Worm (Caenorhabditis elegans) whole organism, young adult: ENCODE results near the gene F18E3.12.
A peak's percentile ranks its signal among the peaks of the same experiment; 100 is the strongest.

Source experiments
- B0019.2 ChIP-seq: fragments of 200-800 bp; sonication (Bioruptor generic); conservative IDR thresholded peaks from 2 replicates; pipeline ENCODE4 v1.3.6; 2022; ENCODE audit warnings: missing genetic modification reagents, missing genetic modification characterization, missing compliant biosample characterization
- B0035.1 ChIP-seq: sonication (generic microtip); optimal IDR thresholded peaks from 2 replicates; lab custom pipeline; 2016; ENCODE audit warnings: missing genetic modification characterization, mild to moderate bottlenecking, missing compliant biosample characterization, missing genotype, missing genetic modification reagents
- C06A6.2 ChIP-seq: fragments of 200-800 bp; sonication (Bioruptor generic); conservative IDR thresholded peaks from 2 replicates; pipeline ENCODE4 v1.3.6; 2022; ENCODE audit warnings: missing genetic modification characterization, missing compliant biosample characterization
- D2030.7 ChIP-seq: fragments of 200-800 bp; sonication (Bioruptor generic); IDR thresholded peaks from 2 replicates; pipeline ENCODE4 v1.3.6; 2022; ENCODE audit warnings: missing genetic modification reagents, missing genetic modification characterization, missing compliant biosample characterization
- F37B4.10 ChIP-seq: fragments of 200-800 bp; sonication (Bioruptor generic); IDR thresholded peaks from 2 replicates; pipeline ENCODE4 v1.3.6; 2022; ENCODE audit warnings: missing genetic modification characterization, missing compliant biosample characterization
- F39B2.1 ChIP-seq: fragments of 200-800 bp; sonication (Bioruptor generic); IDR thresholded peaks from 2 replicates; pipeline ENCODE4 v1.3.6; 2022; ENCODE audit warnings: missing genetic modification reagents, missing genetic modification characterization, missing compliant biosample characterization
- T07F8.4 ChIP-seq: sonication (generic microtip); optimal IDR thresholded peaks from 2 replicates; lab custom pipeline; 2016; ENCODE audit warnings: mild to moderate bottlenecking, missing genetic modification characterization, moderate library complexity, missing compliant biosample characterization
- Y53F4B.3 ChIP-seq: fragments of 200-800 bp; sonication (Bioruptor generic); IDR thresholded peaks from 2 replicates; pipeline ENCODE4 v1.3.6; 2022; ENCODE audit warnings: missing genetic modification reagents, missing genetic modification characterization, missing compliant biosample characterization
- Y53G8AR.9 ChIP-seq: fragments of 200-800 bp; sonication (Bioruptor generic); conservative IDR thresholded peaks from 2 replicates; pipeline ENCODE4 v1.3.6; 2022; ENCODE audit warnings: missing genetic modification reagents, missing genetic modification characterization, missing compliant biosample characterization
- Y56A3A.18 ChIP-seq: fragments of 200-800 bp; sonication (Bioruptor generic); IDR thresholded peaks from 2 replicates; pipeline ENCODE4 v1.3.6; 2022; ENCODE audit warnings: missing genetic modification reagents, missing genetic modification characterization, missing compliant biosample characterization
- Y79H2A.3 ChIP-seq: fragments of 200-800 bp; sonication (Bioruptor generic); conservative IDR thresholded peaks from 2 replicates; pipeline ENCODE4 v1.3.6; 2022; ENCODE audit warnings: missing genetic modification reagents, missing genetic modification characterization, missing compliant biosample characterization
- Y95B8A.8 ChIP-seq: fragments of 200-800 bp; sonication (Bioruptor generic); IDR thresholded peaks from 2 replicates; pipeline ENCODE4 v1.3.6; 2022; ENCODE audit warnings: missing genetic modification reagents, missing genetic modification characterization, missing compliant biosample characterization
- akir-1 ChIP-seq: fragments of 200-800 bp; sonication (Bioruptor generic); optimal IDR thresholded peaks from 2 replicates; lab custom pipeline; 2018; ENCODE audit warnings: mild to moderate bottlenecking, missing genetic modification characterization, moderate library complexity, missing compliant biosample characterization
- ama-1 ChIP-seq, 3 experiments: fragments of 150-350 bp in 1 of 3; sonication (generic microtip) in 2 of 3; optimal IDR thresholded peaks; 2 replicates each; lab custom pipeline; 2014 to 2018; ENCODE audit warnings: missing biosample characterization in 2 of 3, missing genetic modification characterization in 2 of 3, missing genetic modification reagents in 2 of 3
- attf-6 ChIP-seq: fragments of 200-800 bp; sonication (Bioruptor generic); IDR thresholded peaks from 2 replicates; pipeline ENCODE4 v1.3.6; 2022; ENCODE audit warnings: missing genetic modification reagents, missing genetic modification characterization, missing compliant biosample characterization
- cebp-1 ChIP-seq, 2 experiments: fragments of 200-800 bp in 1 of 2; sonication (Bioruptor generic) in 1 of 2; sonication (generic microtip) in 1 of 2; IDR thresholded peaks in 1 of 2; optimal IDR thresholded peaks in 1 of 2; 2 replicates each; pipeline versions ENCODE4 v1.3.6 to Lab custom; 2017 to 2022; ENCODE audit warnings: missing compliant biosample characterization in 2 of 2, missing genetic modification characterization in 2 of 2, mild to moderate bottlenecking in 1 of 2, missing genetic modification reagents in 1 of 2, moderate library complexity in 1 of 2
- ceh-27 ChIP-seq: fragments of 200-800 bp; sonication (Bioruptor generic); optimal IDR thresholded peaks from 2 replicates; lab custom pipeline; 2018; ENCODE audit warnings: mild to moderate bottlenecking, missing genetic modification characterization, moderate library complexity, missing compliant biosample characterization
- ceh-58 ChIP-seq: fragments of 200-800 bp; sonication (Bioruptor generic); IDR thresholded peaks from 2 replicates; pipeline ENCODE4 v1.3.6; 2022; ENCODE audit warnings: missing genetic modification characterization, missing compliant biosample characterization
- chd-7 ChIP-seq: sonication (generic microtip); optimal IDR thresholded peaks from 2 replicates; lab custom pipeline; 2016; ENCODE audit warnings: mild to moderate bottlenecking, missing genetic modification characterization, moderate library complexity, missing compliant biosample characterization
- die-1 ChIP-seq: sonication (generic microtip); optimal IDR thresholded peaks from 2 replicates; lab custom pipeline; 2016; ENCODE audit warnings: missing genotype, mild to moderate bottlenecking, missing genetic modification characterization, missing compliant biosample characterization
- dpff-1 ChIP-seq: sonication (generic microtip); optimal IDR thresholded peaks from 2 replicates; lab custom pipeline; 2017; ENCODE audit warnings: mild to moderate bottlenecking, missing genetic modification characterization, missing compliant biosample characterization
- egl-44 ChIP-seq: fragments of 200-800 bp; sonication (Bioruptor generic); IDR thresholded peaks from 2 replicates; pipeline ENCODE4 v1.3.6; 2022; ENCODE audit warnings: missing genetic modification reagents, missing genetic modification characterization, missing compliant biosample characterization
- ekl-4 ChIP-seq: fragments of 200-800 bp; sonication (Bioruptor generic); IDR thresholded peaks from 2 replicates; pipeline ENCODE4 v1.3.6; 2022; ENCODE audit warnings: missing genetic modification reagents, missing genetic modification characterization, missing compliant biosample characterization
- him-1 ChIP-seq: sonication (generic microtip); optimal IDR thresholded peaks from 2 replicates; lab custom pipeline; 2016; ENCODE audit warnings: missing genotype, missing genetic modification reagents, missing genetic modification characterization, missing compliant biosample characterization
- hlh-26 ChIP-seq: fragments of 200-800 bp; sonication (Bioruptor generic); conservative IDR thresholded peaks from 2 replicates; pipeline ENCODE4 v1.3.6; 2022; ENCODE audit warnings: missing genetic modification reagents, missing genetic modification characterization, missing compliant biosample characterization
- hrde-1 ChIP-seq: sonication (generic microtip); optimal IDR thresholded peaks from 2 replicates; lab custom pipeline; 2016; ENCODE audit warnings: missing genetic modification characterization, mild to moderate bottlenecking, missing compliant biosample characterization, moderate library complexity, missing genotype, missing genetic modification reagents, borderline replicate concordance
- hsf-1 ChIP-seq: fragments of 200-800 bp; sonication (Bioruptor generic); IDR thresholded peaks from 2 replicates; pipeline ENCODE4 v1.3.6; 2022; ENCODE audit warnings: missing genetic modification reagents, missing genetic modification characterization, missing compliant biosample characterization
- lin-26 ChIP-seq: fragments of 200-800 bp; sonication (Bioruptor generic); IDR thresholded peaks from 2 replicates; pipeline ENCODE4 v1.3.6; 2022; ENCODE audit warnings: missing genetic modification reagents, missing genetic modification characterization, missing compliant biosample characterization
- lin-40 ChIP-seq: sonication (generic microtip); optimal IDR thresholded peaks from 2 replicates; lab custom pipeline; 2016; ENCODE audit warnings: missing genetic modification characterization, mild to moderate bottlenecking, missing compliant biosample characterization, missing genotype, missing genetic modification reagents
- lin-54 ChIP-seq: fragments of 200-800 bp; sonication (Bioruptor generic); optimal IDR thresholded peaks from 2 replicates; lab custom pipeline; 2018; ENCODE audit warnings: mild to moderate bottlenecking, missing genetic modification characterization, missing compliant biosample characterization
- lir-1 ChIP-seq: fragments of 200-800 bp; sonication (Bioruptor generic); conservative IDR thresholded peaks from 2 replicates; pipeline ENCODE4 v1.3.6; 2022; ENCODE audit warnings: missing genetic modification reagents, missing genetic modification characterization, missing compliant biosample characterization
- madf-10 ChIP-seq: sonication (generic microtip); optimal IDR thresholded peaks from 2 replicates; lab custom pipeline; 2016; ENCODE audit warnings: mild to moderate bottlenecking, missing genetic modification characterization, missing compliant biosample characterization
- madf-3 ChIP-seq: fragments of 200-800 bp; sonication (Bioruptor generic); IDR thresholded peaks from 2 replicates; pipeline ENCODE4 v1.3.6; 2022; ENCODE audit warnings: missing genetic modification reagents, missing genetic modification characterization, missing compliant biosample characterization
- mel-28 ChIP-seq: sonication (generic microtip); optimal IDR thresholded peaks from 2 replicates; lab custom pipeline; 2016; ENCODE audit warnings: borderline replicate concordance, mild to moderate bottlenecking, missing genetic modification characterization, missing compliant biosample characterization
- mes-4 ChIP-seq: sonication (generic microtip); optimal IDR thresholded peaks from 2 replicates; lab custom pipeline; 2016; ENCODE audit warnings: missing genotype, missing genetic modification characterization, missing compliant biosample characterization
- mxl-1 ChIP-seq: sonication (generic microtip); optimal IDR thresholded peaks from 2 replicates; lab custom pipeline; 2016; ENCODE audit warnings: missing genetic modification characterization, missing compliant biosample characterization
- nhr-90 ChIP-seq: sonication (generic microtip); optimal IDR thresholded peaks from 2 replicates; lab custom pipeline; 2016; ENCODE audit warnings: missing genotype, mild to moderate bottlenecking, missing genetic modification characterization, missing compliant biosample characterization
- pbrm-1 ChIP-seq: fragments of 200-800 bp; sonication (Bioruptor generic); IDR thresholded peaks from 2 replicates; pipeline ENCODE4 v1.3.6; 2022; ENCODE audit warnings: missing genetic modification reagents, missing genetic modification characterization, missing compliant biosample characterization
- sdz-38 ChIP-seq: sonication (generic microtip); optimal IDR thresholded peaks from 2 replicates; lab custom pipeline; 2016; ENCODE audit warnings: missing genotype, missing genetic modification characterization, missing compliant biosample characterization
- snpc-1.1 ChIP-seq: sonication (generic microtip); optimal IDR thresholded peaks from 2 replicates; lab custom pipeline; 2017; ENCODE audit warnings: missing genetic modification characterization, mild to moderate bottlenecking, missing compliant biosample characterization, antibody characterized with exemption, moderate library complexity, missing genotype, missing genetic modification reagents; ENCODE audit not compliant: insufficient read depth
- snpc-4 ChIP-seq, 5 experiments: fragments of 150-350 bp in 1 of 5; sonication (generic microtip) in 4 of 5; optimal IDR thresholded peaks; 2 replicates each; lab custom pipeline; 2014 to 2018; ENCODE audit warnings: missing genetic modification characterization in 5 of 5, missing biosample characterization in 3 of 5, antibody characterized with exemption in 2 of 5, mild to moderate bottlenecking in 2 of 5, missing compliant biosample characterization in 2 of 5, missing genotype in 2 of 5, moderate library complexity in 2 of 5, missing genetic modification reagents in 1 of 5
- somi-1 ChIP-seq: fragments of 200-800 bp; sonication (Bioruptor generic); optimal IDR thresholded peaks from 2 replicates; lab custom pipeline; 2018; ENCODE audit warnings: mild to moderate bottlenecking, missing genetic modification characterization, missing compliant biosample characterization
- tlf-1 ChIP-seq: fragments of 200-800 bp; sonication (Bioruptor generic); optimal IDR thresholded peaks from 2 replicates; lab custom pipeline; 2018; ENCODE audit warnings: mild to moderate bottlenecking, missing genetic modification characterization, missing compliant biosample characterization
- xnd-1 ChIP-seq: sonication (generic microtip); optimal IDR thresholded peaks from 2 replicates; lab custom pipeline; 2016; ENCODE audit warnings: missing genotype, missing genetic modification reagents, missing genetic modification characterization, missing compliant biosample characterization
- ztf-22 ChIP-seq: fragments of 200-800 bp; sonication (Bioruptor generic); optimal IDR thresholded peaks from 2 replicates; lab custom pipeline; 2018; ENCODE audit warnings: mild to moderate bottlenecking, missing genetic modification characterization, moderate library complexity, missing compliant biosample characterization
- ztf-25 ChIP-seq: fragments of 200-800 bp; sonication (Bioruptor generic); IDR thresholded peaks from 2 replicates; pipeline ENCODE4 v1.3.6; 2022; ENCODE audit warnings: missing genetic modification reagents, missing genetic modification characterization, missing compliant biosample characterization
- ztf-28 ChIP-seq: fragments of 200-800 bp; sonication (Bioruptor generic); IDR thresholded peaks from 2 replicates; pipeline ENCODE4 v1.3.6; 2022; ENCODE audit warnings: missing genetic modification reagents, missing genetic modification characterization, missing compliant biosample characterization

Gene F18E3.12

ce11 chrV:7436911-7437310 is 22.1 kb downstream of the F18E3.12 start (continued):
- TF ChIP-seq cebp-1 (GFP tag; IDR thresholded peaks at IDR 0.05; lab: Robert Waterston, UW) = 0 out of 2 replicates have a peak, but pooled peaks have one; percentile 21
- TF ChIP-seq cebp-1 (tag; optimal IDR thresholded peaks at IDR 0.05; lab: Kevin White, UChicago) = no peak
- TF ChIP-seq sdz-38 (tag; lab: Kevin White, UChicago) = no peak
- no peak for TF ChIP-seq F37B4.10 (GFP tag; lab: Robert Waterston, UW)
- no peak for TF ChIP-seq B0019.2
- no peak for TF ChIP-seq madf-10 (tag; lab: Kevin White, UChicago)
- TF ChIP-seq pbrm-1 = no peak
- TF ChIP-seq F39B2.1 (GFP tag; lab: Robert Waterston, UW) = no peak
- no peak for TF ChIP-seq ekl-4 (GFP tag; lab: Robert Waterston, UW)
- no peak for TF ChIP-seq Y53F4B.3 (GFP tag; lab: Robert Waterston, UW)
- no peak for TF ChIP-seq him-1 (tag; lab: Kevin White, UChicago)
- no peak for TF ChIP-seq hrde-1 (tag; lab: Kevin White, UChicago)
- no peak for TF ChIP-seq D2030.7 (GFP tag; lab: Robert Waterston, UW)
- peak; percentile 34; the same call in 1 of the 2 replicates for TF ChIP-seq Y53G8AR.9
- TF ChIP-seq mes-4 (tag; lab: Kevin White, UChicago) = no peak
- TF ChIP-seq Y79H2A.3 = no peak
- no peak for TF ChIP-seq hsf-1
- no peak for TF ChIP-seq C06A6.2 (GFP tag; lab: Robert Waterston, UW)
- TF ChIP-seq hlh-26 (GFP tag; lab: Robert Waterston, UW) = no peak
- TF ChIP-seq Y95B8A.8 (GFP tag; lab: Robert Waterston, UW) = no peak
- no peak for TF ChIP-seq lin-40 (tag; lab: Kevin White, UChicago)
- no peak for TF ChIP-seq lin-54 (GFP tag; lab: Kevin White, UChicago)
- TF ChIP-seq somi-1 (GFP tag; lab: Kevin White, UChicago) = peak; percentile 4
- TF ChIP-seq ztf-28 = no peak
- TF ChIP-seq ztf-25 (GFP tag; lab: Robert Waterston, UW) = no peak
- no peak for TF ChIP-seq akir-1 (GFP tag; lab: Kevin White, UChicago)
- no peak for TF ChIP-seq T07F8.4
- no peak for TF ChIP-seq lir-1
- peak; percentile 32 for TF ChIP-seq chd-7 (tag; lab: Kevin White, UChicago)
- no peak for TF ChIP-seq xnd-1 (tag; lab: Kevin White, UChicago)
- TF ChIP-seq B0035.1 (tag; lab: Kevin White, UChicago) = no peak
- no peak for TF ChIP-seq ceh-58 (GFP tag; lab: Robert Waterston, UW)
- TF ChIP-seq mel-28 (tag; lab: Kevin White, UChicago) = no peak
- no peak for TF ChIP-seq tlf-1 (GFP tag; lab: Kevin White, UChicago)
- TF ChIP-seq dpff-1 (tag; lab: Kevin White, UChicago) = no peak
- TF ChIP-seq attf-6 (GFP tag; lab: Robert Waterston, UW) = no peak
- TF ChIP-seq mxl-1 (tag; lab: Kevin White, UChicago) = no peak
- TF ChIP-seq ceh-27 (GFP tag; lab: Kevin White, UChicago) = no peak
- TF ChIP-seq madf-3 = 0 out of 2 replicates have a peak, but pooled peaks have one; percentile 24
- no peak for TF ChIP-seq snpc-4 (GFP tag; optimal IDR thresholded peaks at IDR 0.05; lab: Kevin White, UChicago)
- no peak for TF ChIP-seq snpc-4 (tag; optimal IDR thresholded peaks at IDR 0.05; lab: Kevin White, UChicago)
- TF ChIP-seq lin-26 (GFP tag; lab: Robert Waterston, UW) = peak; percentile 9; the same call in 1 of the 2 replicates
- TF ChIP-seq die-1 (tag; lab: Kevin White, UChicago) = peak; percentile 19
- TF ChIP-seq Y56A3A.18 (GFP tag; lab: Robert Waterston, UW) = no peak
- no peak for TF ChIP-seq snpc-1.1 (tag; lab: Kevin White, UChicago)
- no peak for TF ChIP-seq ztf-22 (GFP tag; lab: Kevin White, UChicago)
- TF ChIP-seq ama-1 (optimal IDR thresholded peaks at IDR 0.05; lab: Kevin White, UChicago) = peak; percentile 74
- no peak for TF ChIP-seq ama-1 (GFP tag; optimal IDR thresholded peaks at IDR 0.05; lab: Kevin White, UChicago)
- TF ChIP-seq nhr-90 = no peak
- TF ChIP-seq egl-44 (GFP tag; lab: Robert Waterston, UW) = no peak
